Fruit fly (Drosophila melanogaster) whole organism, wandering third instar larva: ENCODE results near the gene heca.

ENCODE experiments used
- Abd-B ChIP-seq: fragments of >200 bp; optimal IDR thresholded peaks from 2 replicates; lab custom pipeline; 2017; ENCODE audit warnings: missing biosample characterization, missing genetic modification characterization
- CG32264 ChIP-seq: fragments of 200-800 bp; sonication (Bioruptor generic); optimal IDR thresholded peaks from 2 replicates; lab custom pipeline; 2016; ENCODE audit warnings: missing biosample characterization, missing genetic modification characterization
- CrebA ChIP-seq: fragments of 200-800 bp; sonication (Bioruptor generic); optimal IDR thresholded peaks from 2 replicates; lab custom pipeline; 2016; ENCODE audit warnings: missing biosample characterization, mild to moderate bottlenecking, missing genetic modification characterization, borderline replicate concordance
- Dfd ChIP-seq: fragments of >200 bp; optimal IDR thresholded peaks from 2 replicates; lab custom pipeline; 2017; ENCODE audit warnings: missing biosample characterization, missing genetic modification characterization
- HLH106 ChIP-seq: fragments of 200-800 bp; optimal IDR thresholded peaks from 3 replicates; lab custom pipeline; 2019; ENCODE audit warnings: missing biosample characterization, mild to moderate bottlenecking, missing genetic modification characterization, moderate library complexity
- Hnf4 ChIP-seq: fragments of 200-800 bp; sonication (Bioruptor generic); optimal IDR thresholded peaks from 2 replicates; lab custom pipeline; 2016; ENCODE audit warnings: missing biosample characterization, mild to moderate bottlenecking, missing genetic modification characterization
- Hr78 ChIP-seq: fragments of >200 bp; optimal IDR thresholded peaks from 2 replicates; lab custom pipeline; 2017; ENCODE audit warnings: missing biosample characterization, missing genetic modification characterization
- Hr83 ChIP-seq: fragments of 200-300 bp; sonication (Bioruptor generic); optimal IDR thresholded peaks from 2 replicates; lab custom pipeline; 2016; ENCODE audit warnings: missing biosample characterization, mild to moderate bottlenecking, missing genetic modification characterization, moderate library complexity; ENCODE audit not compliant: poor library complexity, severe bottlenecking
- Jra ChIP-seq: sonication (Bioruptor generic); optimal IDR thresholded peaks from 2 replicates; lab custom pipeline; 2016; ENCODE audit warnings: missing biosample characterization, missing genetic modification characterization
- Myc ChIP-seq: fragments of >200 bp; optimal IDR thresholded peaks from 2 replicates; lab custom pipeline; 2017
- N ChIP-seq: fragments of >200 bp; optimal IDR thresholded peaks from 2 replicates; lab custom pipeline; 2018; ENCODE audit warnings: missing biosample characterization, missing external identifiers, missing genetic modification characterization
- OdsH ChIP-seq: fragments of 200-800 bp; sonication (Bioruptor generic); optimal IDR thresholded peaks from 2 replicates; lab custom pipeline; 2016; ENCODE audit warnings: missing biosample characterization, mild to moderate bottlenecking, missing genetic modification characterization
- Rel ChIP-seq, 2 experiments: fragments of 200-800 bp; sonication (Bioruptor generic) in 1 of 2; optimal IDR thresholded peaks; 2 replicates in 1 of 2; 3 replicates in 1 of 2; lab custom pipeline; 2016 to 2019; ENCODE audit warnings: mild to moderate bottlenecking in 2 of 2, missing biosample characterization in 2 of 2, missing genetic modification characterization in 2 of 2, moderate library complexity in 1 of 2
- Sp1 ChIP-seq: fragments of 200-800 bp; sonication (Bioruptor generic); optimal IDR thresholded peaks from 3 replicates; lab custom pipeline; 2019; ENCODE audit warnings: missing biosample characterization, mild to moderate bottlenecking, missing genetic modification characterization, moderate library complexity
- Vsx2 ChIP-seq: fragments of 200-300, 225-300 bp; sonication (Bioruptor generic); optimal IDR thresholded peaks from 2 replicates; lab custom pipeline; 2018; ENCODE audit warnings: missing biosample characterization, missing genetic modification characterization; ENCODE audit not compliant: partially characterized antibody
- brk ChIP-seq: fragments of 200-800 bp; sonication (Bioruptor generic); optimal IDR thresholded peaks from 2 replicates; lab custom pipeline; 2016; ENCODE audit warnings: missing biosample characterization, mild to moderate bottlenecking, missing genetic modification characterization
- dl ChIP-seq, 2 experiments: fragments of 175-275, 200-275 bp in 1 of 2; fragments of 200-275 bp in 1 of 2; sonication (Bioruptor generic); optimal IDR thresholded peaks; lab custom pipeline; 2018; ENCODE audit warnings: mild to moderate bottlenecking in 2 of 2, missing biosample characterization in 2 of 2, missing genetic modification characterization in 2 of 2, moderate library complexity in 2 of 2; ENCODE audit not compliant: partially characterized antibody in 2 of 2, insufficient read depth in 1 of 2
- dmrt93B ChIP-seq: fragments of 200-800 bp; sonication (Bioruptor generic); optimal IDR thresholded peaks from 2 replicates; lab custom pipeline; 2018; ENCODE audit warnings: missing biosample characterization, mild to moderate bottlenecking, missing genetic modification characterization
- dsf ChIP-seq: sonication (Bioruptor generic); optimal IDR thresholded peaks from 2 replicates; lab custom pipeline; 2016; ENCODE audit warnings: missing biosample characterization, missing genetic modification characterization, borderline replicate concordance
- ey ChIP-seq: fragments of 200-800 bp; sonication (Bioruptor generic); optimal IDR thresholded peaks from 2 replicates; lab custom pipeline; 2016; ENCODE audit warnings: missing biosample characterization, missing genetic modification characterization
- foxo ChIP-seq, 2 experiments: fragments of 200-800 bp; sonication (Bioruptor generic); optimal IDR thresholded peaks; 2 replicates in 1 of 2; 3 replicates in 1 of 2; lab custom pipeline; 2016 to 2017; ENCODE audit warnings: missing biosample characterization in 2 of 2, missing genetic modification characterization in 2 of 2
- fru ChIP-seq: fragments of 200-800 bp; sonication (Bioruptor generic); optimal IDR thresholded peaks from 3 replicates; lab custom pipeline; 2016; ENCODE audit warnings: missing biosample characterization, mild to moderate bottlenecking, missing genetic modification characterization
- h ChIP-seq: fragments of 200-800 bp; sonication (Bioruptor generic); optimal IDR thresholded peaks from 3 replicates; lab custom pipeline; 2016; ENCODE audit warnings: missing biosample characterization, mild to moderate bottlenecking, missing genetic modification characterization
- jim ChIP-seq: fragments of 175-275, 200-325 bp; sonication (Bioruptor generic); optimal IDR thresholded peaks from 2 replicates; lab custom pipeline; 2016; ENCODE audit warnings: missing biosample characterization, mild to moderate bottlenecking, missing genetic modification characterization
- lola ChIP-seq: fragments of >200 bp; optimal IDR thresholded peaks from 2 replicates; lab custom pipeline; 2017; ENCODE audit warnings: missing biosample characterization, missing genetic modification characterization
- pan ChIP-seq: fragments of >200 bp; optimal IDR thresholded peaks from 2 replicates; lab custom pipeline; 2017
- psq ChIP-seq: fragments of 200-800 bp; sonication (Bioruptor generic); optimal IDR thresholded peaks from 3 replicates; lab custom pipeline; 2017; ENCODE audit warnings: missing biosample characterization, mild to moderate bottlenecking, missing genetic modification characterization, moderate library complexity
- rgr ChIP-seq: fragments of 200-800 bp; sonication (Bioruptor generic); optimal IDR thresholded peaks from 3 replicates; lab custom pipeline; 2016; ENCODE audit warnings: missing biosample characterization, mild to moderate bottlenecking, missing genetic modification characterization
- sv ChIP-seq: fragments of 200-800 bp; sonication (Bioruptor generic); optimal IDR thresholded peaks from 3 replicates; lab custom pipeline; 2016; ENCODE audit warnings: missing biosample characterization, missing genetic modification characterization
- tai ChIP-seq: sonication (Bioruptor generic); optimal IDR thresholded peaks from 2 replicates; lab custom pipeline; 2016; ENCODE audit warnings: missing biosample characterization, missing genetic modification characterization
- woc ChIP-seq: sonication (Bioruptor generic); optimal IDR thresholded peaks from 2 replicates; lab custom pipeline; 2016; ENCODE audit warnings: missing biosample characterization, mild to moderate bottlenecking, missing genetic modification characterization

The heca gene

dm6 chr3R:30286347-30286746 lies 8.6 kb downstream of the heca start:
- TF ChIP-seq ey (GFP tag; lab: Kevin White, UChicago) (peak; percentile 2), N (no peak), woc (peak; percentile 15)
- TF ChIP-seq, all 38 proteins: peak for 2

dm6 chr3R:30287389-30287788 lies 9.7 kb downstream of the heca start:
- TF ChIP-seq psq (GFP tag; lab: Kevin White, UChicago): peak; percentile 66
- no peak for TF ChIP-seq sv (GFP tag; lab: Kevin White, UChicago)

- TF ChIP-seq Jra (GFP tag; lab: Kevin White, UChicago): no peak
- TF ChIP-seq jim (GFP tag; lab: Kevin White, UChicago): no peak
- no peak for TF ChIP-seq CrebA (GFP tag; lab: Kevin White, UChicago)
- no peak for TF ChIP-seq Hnf4 (GFP tag; lab: Kevin White, UChicago)
- TF ChIP-seq Hr78: no peak
- TF ChIP-seq CG32264: no peak
- TF ChIP-seq psq (GFP tag; lab: Kevin White, UChicago): no peak
- no peak for TF ChIP-seq dmrt93B (GFP tag; lab: Kevin White, UChicago)
- TF ChIP-seq, all 38 proteins: peak for 0
These were observed 10.8 kb downstream of the heca start for dm6 chr3R:30288362-30289055.

dm6 chr3R:30289056-30289734 lies 11.5 kb downstream of the heca start:
- peak; percentile 17 for TF ChIP-seq h (GFP tag; lab: Kevin White, UChicago)
- TF ChIP-seq psq (GFP tag; lab: Kevin White, UChicago): peak; percentile 26
- no peak for TF ChIP-seq OdsH (GFP tag; lab: Kevin White, UChicago)

- TF ChIP-seq sv (GFP tag; lab: Kevin White, UChicago): no peak
- TF ChIP-seq tai (GFP tag; lab: Kevin White, UChicago): no peak
- no peak for TF ChIP-seq Abd-B (GFP tag; lab: Kevin White, UChicago)
- no peak for TF ChIP-seq pan
- no peak for TF ChIP-seq dsf (GFP tag; lab: Kevin White, UChicago)
- TF ChIP-seq rgr (GFP tag; lab: Kevin White, UChicago): peak; percentile 35
- TF ChIP-seq ey (GFP tag; lab: Kevin White, UChicago): no peak
- peak; percentile 15 for TF ChIP-seq Dfd
- TF ChIP-seq dmrt93B (GFP tag; lab: Kevin White, UChicago): peak; percentile 30
- no peak for TF ChIP-seq Rel (GFP tag; optimal IDR thresholded peaks at IDR 0.05; lab: Kevin White, UChicago)
- no peak for TF ChIP-seq Rel (tag; optimal IDR thresholded peaks at IDR 0.05; lab: Kevin White, UChicago)
- no peak for TF ChIP-seq CG32264
- TF ChIP-seq OdsH (GFP tag; lab: Kevin White, UChicago): peak; percentile 19
- no peak for TF ChIP-seq Hr78
- peak; percentile 14 for TF ChIP-seq brk (GFP tag; lab: Kevin White, UChicago)
- TF ChIP-seq fru (GFP tag; lab: Kevin White, UChicago): peak; percentile 56
- peak in 1 of 2 experiments; percentile 43 for TF ChIP-seq foxo (GFP tag; optimal IDR thresholded peaks at IDR 0.05; lab: Kevin White, UChicago)
- TF ChIP-seq woc: no peak
- no peak for TF ChIP-seq lola
- no peak for TF ChIP-seq Hr83
- TF ChIP-seq Jra (GFP tag; lab: Kevin White, UChicago): no peak
- peak; percentile 38 for TF ChIP-seq psq (GFP tag; lab: Kevin White, UChicago)
- TF ChIP-seq HLH106: peak; percentile 0
- TF ChIP-seq Vsx2 (GFP tag; lab: Kevin White, UChicago): no peak
- TF ChIP-seq Myc (lab: Kevin White, UChicago): no peak
- TF ChIP-seq Sp1 (GFP tag; lab: Kevin White, UChicago): peak; percentile 24
- TF ChIP-seq h (GFP tag; lab: Kevin White, UChicago): peak; percentile 16
- no peak for TF ChIP-seq dl (GFP tag; optimal IDR thresholded peaks at IDR 0.05; lab: Kevin White, UChicago; ENCODE audit: insufficient read depth in 1 of 2, partially characterized antibody in 2 of 2)
These were observed 15.9 kb downstream of the heca start for dm6 chr3R:30293478-30294122.
